Fruit fly (Drosophila melanogaster) whole organism, embryonic: ENCODE measurements around the gene CG6330.

Experiments used
- Abd-B ChIP-seq: fragments of 200-800 bp; sonication (Bioruptor generic); optimal IDR thresholded peaks from 2 replicates; lab custom pipeline; 2018; ENCODE audit warnings: missing biosample characterization, mild to moderate bottlenecking, missing genetic modification characterization, moderate library complexity
- Atf6 ChIP-seq: fragments of 200-800 bp; sonication (Bioruptor generic); IDR thresholded peaks from 2 replicates; pipeline ENCODE4 v1.3.6; 2022; ENCODE audit warnings: missing biosample characterization, missing genetic modification characterization
- B-H2 ChIP-seq: fragments of 200-800 bp; sonication (Bioruptor generic); optimal IDR thresholded peaks from 2 replicates; lab custom pipeline; 2018; ENCODE audit warnings: missing biosample characterization, mild to moderate bottlenecking, missing genetic modification characterization
- Blimp-1 ChIP-seq: fragments of 200-800 bp; sonication (Bioruptor generic); optimal IDR thresholded peaks from 3 replicates; lab custom pipeline; 2018; ENCODE audit warnings: missing biosample characterization, missing genetic modification characterization, mild to moderate bottlenecking, moderate library complexity, missing genetic modification reagents
- CG10321 ChIP-seq: fragments of 200-800 bp; sonication (Bioruptor generic); IDR thresholded peaks from 2 replicates; pipeline ENCODE4 v1.3.6; 2022; ENCODE audit warnings: missing biosample characterization, missing genetic modification characterization
- CG11247 ChIP-seq: fragments of 200-800 bp; sonication (Bioruptor generic); IDR thresholded peaks from 2 replicates; pipeline ENCODE4 v1.3.6; 2022; ENCODE audit warnings: missing biosample characterization, missing genetic modification characterization
- CG12104 ChIP-seq: fragments of 200-800 bp; sonication (Bioruptor generic); optimal IDR thresholded peaks from 3 replicates; lab custom pipeline; 2016; ENCODE audit warnings: missing biosample characterization, missing genetic modification characterization
- CG12219 ChIP-seq: fragments of 200-800 bp; sonication (Bioruptor generic); optimal IDR thresholded peaks from 3 replicates; lab custom pipeline; 2018; ENCODE audit warnings: missing biosample characterization, mild to moderate bottlenecking, missing genetic modification characterization
- CG13123 ChIP-seq: fragments of 200-800 bp; sonication (Bioruptor generic); optimal IDR thresholded peaks from 2 replicates; lab custom pipeline; 2016; ENCODE audit warnings: missing biosample characterization, missing genetic modification characterization
- CG13624 ChIP-seq: fragments of 200-800 bp; sonication (Bioruptor generic); optimal IDR thresholded peaks from 2 replicates; lab custom pipeline; 2016; ENCODE audit warnings: missing biosample characterization, missing genetic modification characterization
- CG13894 ChIP-seq: fragments of 200-800 bp; sonication (Bioruptor generic); optimal IDR thresholded peaks from 3 replicates; lab custom pipeline; 2018; ENCODE audit warnings: missing biosample characterization, mild to moderate bottlenecking, missing genetic modification characterization, moderate library complexity
- CG14050 ChIP-seq: fragments of 200-800 bp; sonication (Bioruptor generic); IDR thresholded peaks from 3 replicates; pipeline ENCODE4 v1.3.6; 2022; ENCODE audit warnings: missing biosample characterization, missing genetic modification characterization
- CG15269 ChIP-seq: fragments of 200-800 bp; sonication (Bioruptor generic); optimal IDR thresholded peaks from 2 replicates; lab custom pipeline; 2018; ENCODE audit warnings: missing biosample characterization, mild to moderate bottlenecking, missing genetic modification characterization, moderate library complexity
- CG16863 ChIP-seq: fragments of 200-800 bp; sonication (Bioruptor generic); optimal IDR thresholded peaks from 3 replicates; lab custom pipeline; 2016; ENCODE audit warnings: missing biosample characterization, missing genetic modification characterization
- CG1792 ChIP-seq: fragments of 200-800 bp; sonication (Bioruptor generic); optimal IDR thresholded peaks from 2 replicates; lab custom pipeline; 2016; ENCODE audit warnings: missing biosample characterization, missing genetic modification characterization
- CG34422 ChIP-seq: fragments of 200-800 bp; sonication (Bioruptor generic); IDR thresholded peaks from 3 replicates; pipeline ENCODE4 v1.3.6; 2022; ENCODE audit warnings: missing biosample characterization, missing genetic modification characterization
- CG4617 ChIP-seq: fragments of 200-800 bp; sonication (Bioruptor generic); optimal IDR thresholded peaks from 3 replicates; lab custom pipeline; 2016; ENCODE audit warnings: missing biosample characterization, missing genetic modification characterization, borderline replicate concordance
- CG4707 ChIP-seq: fragments of 200-800 bp; sonication (Bioruptor generic); optimal IDR thresholded peaks from 2 replicates; lab custom pipeline; 2018; ENCODE audit warnings: missing biosample characterization, mild to moderate bottlenecking, missing genetic modification characterization, moderate library complexity
- CG5953 ChIP-seq: fragments of 200-800 bp; sonication (Bioruptor generic); IDR thresholded peaks from 2 replicates; pipeline ENCODE4 v1.3.6; 2022; ENCODE audit warnings: missing biosample characterization, missing genetic modification characterization
- CG7987 ChIP-seq: fragments of 200-800 bp; sonication (Bioruptor generic); optimal IDR thresholded peaks from 2 replicates; lab custom pipeline; 2018; ENCODE audit warnings: missing biosample characterization, mild to moderate bottlenecking, missing genetic modification characterization, moderate library complexity
- CG8089 ChIP-seq: fragments of 200-800 bp; sonication (Bioruptor generic); optimal IDR thresholded peaks from 3 replicates; lab custom pipeline; 2016; ENCODE audit warnings: missing biosample characterization, missing genetic modification characterization
- CG8924 ChIP-seq: fragments of 200-800 bp; optimal IDR thresholded peaks from 3 replicates; lab custom pipeline; 2019; ENCODE audit warnings: missing biosample characterization, mild to moderate bottlenecking, missing genetic modification characterization, moderate library complexity
- Deaf1 ChIP-seq: fragments of 200-800 bp; optimal IDR thresholded peaks from 3 replicates; lab custom pipeline; 2019; ENCODE audit warnings: missing biosample characterization, mild to moderate bottlenecking, missing genetic modification characterization, moderate library complexity
- Fer1 ChIP-seq: fragments of 200-800 bp; sonication (Bioruptor generic); optimal IDR thresholded peaks from 2 replicates; lab custom pipeline; 2017; ENCODE audit warnings: missing biosample characterization, mild to moderate bottlenecking, missing genetic modification characterization
- Fer3 ChIP-seq: fragments of 200-800 bp; sonication (Bioruptor generic); optimal IDR thresholded peaks from 2 replicates; lab custom pipeline; 2018; ENCODE audit warnings: missing biosample characterization, mild to moderate bottlenecking, missing genetic modification characterization, moderate library complexity
- HHEX ChIP-seq: fragments of 200-800 bp; sonication (Bioruptor generic); optimal IDR thresholded peaks from 3 replicates; lab custom pipeline; 2017; ENCODE audit warnings: missing biosample characterization, mild to moderate bottlenecking, missing genetic modification characterization, missing genetic modification reagents
- Hey ChIP-seq: fragments of 200-800 bp; sonication (Bioruptor generic); optimal IDR thresholded peaks from 3 replicates; lab custom pipeline; 2018; ENCODE audit warnings: missing biosample characterization, mild to moderate bottlenecking, missing genetic modification characterization
- Hmr ChIP-seq: fragments of 200-800 bp; sonication (Bioruptor generic); optimal IDR thresholded peaks from 3 replicates; lab custom pipeline; 2017; ENCODE audit warnings: mild to moderate bottlenecking, missing biosample characterization, missing genetic modification reagents, missing genetic modification characterization
- Hmx ChIP-seq: fragments of 200-800 bp; sonication (Bioruptor generic); optimal IDR thresholded peaks from 2 replicates; lab custom pipeline; 2016; ENCODE audit warnings: missing biosample characterization, missing genetic modification characterization
- Hr78 ChIP-seq, 2 experiments: fragments of 200-800 bp in 1 of 2; fragments of >200 bp in 1 of 2; sonication (Bioruptor generic) in 1 of 2; optimal IDR thresholded peaks; 2 replicates each; lab custom pipeline; 2017 to 2019; ENCODE audit warnings: missing biosample characterization in 2 of 2, missing genetic modification characterization in 2 of 2, mild to moderate bottlenecking in 1 of 2, moderate library complexity in 1 of 2
- Med ChIP-seq: fragments of 200-800 bp; sonication (Bioruptor generic); peaks from one replicate; lab custom pipeline; 2016; ENCODE audit warnings: missing biosample characterization, missing genetic modification characterization, mild to moderate bottlenecking, inconsistent platforms, moderate library complexity
- NFAT ChIP-seq: fragments of 200-800 bp; sonication (Bioruptor generic); IDR thresholded peaks from 2 replicates; pipeline ENCODE4 v1.3.6; 2022; ENCODE audit warnings: missing biosample characterization, missing genetic modification characterization
- Nf-YC ChIP-seq: fragments of 200-800 bp; optimal IDR thresholded peaks from 3 replicates; lab custom pipeline; 2019; ENCODE audit warnings: missing biosample characterization, mild to moderate bottlenecking, missing genetic modification characterization, moderate library complexity
- NfI ChIP-seq: fragments of 200-800 bp; sonication (Bioruptor generic); optimal IDR thresholded peaks from 3 replicates; lab custom pipeline; 2018; ENCODE audit warnings: missing biosample characterization, mild to moderate bottlenecking, missing genetic modification characterization, moderate library complexity
- Sox102F ChIP-seq: fragments of 200-800 bp; sonication (Bioruptor generic); optimal IDR thresholded peaks from 2 replicates; lab custom pipeline; 2018; ENCODE audit warnings: missing biosample characterization, mild to moderate bottlenecking, missing genetic modification characterization, moderate library complexity
- Tbp ChIP-seq: fragments of >200 bp; optimal IDR thresholded peaks from 2 replicates; lab custom pipeline; 2018; ENCODE audit warnings: missing biosample characterization, missing genetic modification characterization
- Xrp1 ChIP-seq: fragments of 200-800 bp; sonication (Bioruptor generic); IDR thresholded peaks from 2 replicates; pipeline ENCODE4 v1.3.6; 2022; ENCODE audit warnings: missing biosample characterization, missing genetic modification characterization
- abd-A ChIP-seq: fragments of 200-800 bp; sonication (Bioruptor generic); optimal IDR thresholded peaks from 3 replicates; lab custom pipeline; 2019; ENCODE audit warnings: missing biosample characterization, mild to moderate bottlenecking, missing genetic modification characterization, moderate library complexity
- chinmo ChIP-seq: fragments of 200-800 bp; sonication (Bioruptor generic); IDR thresholded peaks from 4 replicates; pipeline ENCODE4 v1.3.6; 2022; ENCODE audit warnings: missing biosample characterization, missing genetic modification characterization; ENCODE audit not compliant: partially characterized antibody
- ci ChIP-seq: fragments of 200-800 bp; sonication (Bioruptor generic); IDR thresholded peaks from 3 replicates; pipeline ENCODE4 v1.3.6; 2022; ENCODE audit warnings: missing biosample characterization, missing genetic modification characterization
- crol ChIP-seq: fragments of 200-800 bp; sonication (Bioruptor generic); IDR thresholded peaks from 2 replicates; pipeline ENCODE4 v1.3.6; 2022; ENCODE audit warnings: missing biosample characterization, missing genetic modification characterization
- cwo ChIP-seq: fragments of 200-800 bp; sonication (Bioruptor generic); optimal IDR thresholded peaks from 3 replicates; lab custom pipeline; 2017; ENCODE audit warnings: missing biosample characterization, missing genetic modification characterization, mild to moderate bottlenecking, moderate library complexity, missing genetic modification reagents
- dm ChIP-seq: fragments of 200-800 bp; sonication (Bioruptor generic); optimal IDR thresholded peaks from 3 replicates; lab custom pipeline; 2016; ENCODE audit warnings: missing biosample characterization, missing genetic modification characterization
- emc ChIP-seq: fragments of 200-800 bp; sonication (Bioruptor generic); optimal IDR thresholded peaks from 2 replicates; lab custom pipeline; 2016; ENCODE audit warnings: missing biosample characterization, missing genetic modification characterization
- eyg ChIP-seq: fragments of 200-800 bp; sonication (Bioruptor generic); optimal IDR thresholded peaks from 3 replicates; lab custom pipeline; 2016; ENCODE audit warnings: missing biosample characterization, missing genetic modification characterization
- fd64A ChIP-seq: fragments of 200-800 bp; sonication (Bioruptor generic); optimal IDR thresholded peaks from 3 replicates; lab custom pipeline; 2018; ENCODE audit warnings: missing biosample characterization, mild to moderate bottlenecking, missing genetic modification characterization
- gro ChIP-seq: fragments of 200-800 bp; sonication (Bioruptor generic); optimal IDR thresholded peaks from 2 replicates; lab custom pipeline; 2016; ENCODE audit warnings: missing biosample characterization, missing genetic modification characterization
- ham ChIP-seq: fragments of 200-800 bp; sonication (Bioruptor generic); IDR thresholded peaks from 2 replicates; pipeline ENCODE4 v1.3.6; 2022; ENCODE audit warnings: missing biosample characterization, missing genetic modification characterization
- ind ChIP-seq: fragments of 200-800 bp; sonication (Bioruptor generic); optimal IDR thresholded peaks from 3 replicates; lab custom pipeline; 2016; ENCODE audit warnings: missing biosample characterization, missing genetic modification characterization
- onecut ChIP-seq: fragments of 200-800 bp; sonication (Bioruptor generic); IDR thresholded peaks from 2 replicates; pipeline ENCODE4 v1.3.6; 2022; ENCODE audit warnings: missing biosample characterization, missing genetic modification characterization
- sens ChIP-seq: fragments of 200-800 bp; sonication (Bioruptor generic); peaks from one replicate; lab custom pipeline; 2016; ENCODE audit warnings: missing biosample characterization, missing genetic modification characterization

Gene CG6330

DNA sequence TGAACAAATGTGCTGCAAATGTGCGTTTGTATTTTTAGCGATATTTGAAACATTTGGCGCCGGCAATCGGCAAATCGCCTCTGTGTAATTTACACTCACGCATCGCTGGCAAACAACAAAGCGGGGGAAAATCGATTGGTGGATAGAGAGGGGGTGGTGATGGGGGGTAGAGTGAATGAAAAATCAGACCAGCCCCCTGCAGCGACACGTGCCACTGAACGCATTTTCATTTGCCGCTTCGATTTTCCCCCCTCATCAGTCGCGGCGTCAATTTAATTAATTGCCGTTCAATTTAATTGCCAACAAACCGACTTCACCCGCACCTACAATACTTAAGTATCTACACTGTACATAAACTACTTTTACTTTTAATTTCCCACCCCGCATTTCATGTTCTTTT, 22.9 kb downstream of the CG6330 start:
- TF ChIP-seq CG4707: no peak
- no peak for TF ChIP-seq Sox102F (GFP tag; lab: Kevin White, UChicago)
- no peak for TF ChIP-seq CG8089
- no peak for TF ChIP-seq NfI (GFP tag; lab: Kevin White, UChicago)
- TF ChIP-seq cwo (GFP tag; lab: Kevin White, UChicago): peak; percentile 10
- TF ChIP-seq CG13123 (GFP tag; lab: Kevin White, UChicago): no peak
- TF ChIP-seq sens (GFP tag; lab: Kevin White, UChicago): no peak
- TF ChIP-seq CG12219 (GFP tag; lab: Kevin White, UChicago): no peak
- TF ChIP-seq Hmx (GFP tag; lab: Kevin White, UChicago): no peak
- no peak for TF ChIP-seq eyg (GFP tag; lab: Kevin White, UChicago)
- no peak for TF ChIP-seq CG4617
- TF ChIP-seq onecut (GFP tag; lab: Robert Waterston, UW): peak; percentile 47
- no peak for TF ChIP-seq CG8924 (tag; lab: Kevin White, UChicago)
- peak; percentile 62; the same call in 1 of the 2 replicates for TF ChIP-seq crol (GFP tag; lab: Robert Waterston, UW)
- TF ChIP-seq Hey (tag; lab: Kevin White, UChicago): peak; percentile 80
- TF ChIP-seq ci: no peak
- TF ChIP-seq CG14050 (GFP tag; lab: Robert Waterston, UW): no peak
- TF ChIP-seq, all 482 proteins: peak for 4

DNA sequence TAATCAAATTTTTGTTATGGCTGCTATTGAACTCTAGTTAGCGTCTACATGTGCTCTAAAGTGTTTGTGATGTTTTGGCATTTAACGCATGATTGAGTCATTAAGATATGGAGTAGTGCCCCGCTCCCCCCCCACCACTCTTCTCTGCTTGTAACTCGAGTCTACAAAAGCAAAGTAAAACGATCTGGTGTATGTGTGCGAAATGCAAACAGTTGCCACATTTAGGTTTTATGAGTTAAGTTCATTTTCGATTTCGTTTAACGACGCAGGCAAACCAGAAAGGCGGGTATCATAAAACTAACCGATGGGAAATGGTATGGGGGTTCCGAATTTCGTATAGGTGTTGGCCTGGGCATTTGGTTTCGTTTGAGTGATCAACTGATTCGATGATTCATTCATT, 23.8 kb downstream of the CG6330 start:
- no peak for TF ChIP-seq dm
- TF ChIP-seq CG1792: no peak
- peak; percentile 53; the same call in 1 of the 2 replicates for TF ChIP-seq CG10321 (GFP tag; lab: Robert Waterston, UW)
- TF ChIP-seq ind: no peak
- no peak for TF ChIP-seq CG16863 (GFP tag; lab: Kevin White, UChicago)
- peak; percentile 41 for TF ChIP-seq Atf6
- peak; percentile 3 for TF ChIP-seq B-H2
- peak; percentile 3 for TF ChIP-seq gro (GFP tag; lab: Kevin White, UChicago)
- no peak for TF ChIP-seq Xrp1 (GFP tag; lab: Robert Waterston, UW)
- peak; percentile 18 for TF ChIP-seq HHEX (GFP tag; lab: Kevin White, UChicago)
- peak; percentile 84 for TF ChIP-seq abd-A (tag; lab: Kevin White, UChicago)
- TF ChIP-seq Abd-B (GFP tag; lab: Kevin White, UChicago): peak; percentile 48
- TF ChIP-seq Fer3 (tag; lab: Kevin White, UChicago): peak; percentile 12
- TF ChIP-seq CG5953 (GFP tag; lab: Robert Waterston, UW): no peak
- peak; percentile 30 for TF ChIP-seq Fer1 (GFP tag; lab: Kevin White, UChicago)
- no peak for TF ChIP-seq fd64A (GFP tag; lab: Kevin White, UChicago)
- peak; percentile 25 for TF ChIP-seq CG7987
- TF ChIP-seq ham (GFP tag; lab: Robert Waterston, UW): no peak
- TF ChIP-seq Tbp (GFP tag; lab: Kevin White, UChicago): no peak
- TF ChIP-seq Blimp-1 (GFP tag; lab: Kevin White, UChicago): peak; percentile 61
- no peak for TF ChIP-seq emc (GFP tag; lab: Kevin White, UChicago)
- TF ChIP-seq Med: peak; percentile 69
- TF ChIP-seq CG15269 (tag; lab: Kevin White, UChicago): peak; percentile 25
- peak; percentile 18 for TF ChIP-seq Hmr
- TF ChIP-seq CG13894: peak; percentile 70
- peak in 1 of 2 experiments; percentile 13 for TF ChIP-seq Hr78 (GFP tag; optimal IDR thresholded peaks at IDR 0.05; lab: Kevin White, UChicago)
- TF ChIP-seq NFAT: peak; percentile 22; the same call in 1 of the 2 replicates
- TF ChIP-seq chinmo: peak; percentile 94
- peak; percentile 6 for TF ChIP-seq Deaf1 (tag; lab: Kevin White, UChicago)
- TF ChIP-seq CG34422: no peak
- TF ChIP-seq CG11247 (GFP tag; lab: Robert Waterston, UW): no peak
- TF ChIP-seq CG13624: no peak
- no peak for TF ChIP-seq CG12104 (GFP tag; lab: Kevin White, UChicago)
- no peak for TF ChIP-seq Nf-YC (tag; lab: Kevin White, UChicago)
